Worm (Caenorhabditis elegans): Measurements from ENCODE around the gene arl-1.
A peak's percentile ranks its signal among the peaks of the same experiment; 100 is the strongest.

The arl-1 gene

DNA sequence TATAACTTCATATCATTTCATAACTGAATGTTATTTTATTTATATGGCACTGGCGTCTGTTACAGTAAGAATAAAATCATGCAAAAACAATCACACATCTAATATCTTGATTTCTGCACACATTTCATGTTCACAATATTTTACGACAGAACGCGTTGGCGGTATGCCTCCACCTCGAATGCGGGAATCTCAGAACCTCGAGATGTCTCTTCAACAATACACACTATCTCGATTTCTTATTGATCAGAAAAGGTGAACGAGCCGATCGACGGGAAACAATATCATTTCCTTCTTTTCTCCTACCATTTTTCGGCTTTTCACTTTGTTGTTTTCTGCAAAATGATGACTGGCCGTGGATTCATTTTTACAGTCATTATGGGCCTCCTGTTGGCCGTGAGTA lies 25.9 kb downstream of the arl-1 start, which contains the start of gene F28C6.10:
Gene F28C6.10, plus strand, starts transcription at position 301 of the 400 bp plus-strand sequence.
- TF ChIP-seq him-1 (tag; optimal IDR thresholded peaks at IDR 0.05) = peak; percentile 28
- no peak for TF ChIP-seq K12H6.12 (tag; optimal IDR thresholded peaks at IDR 0.05)
- TF ChIP-seq Y56A3A.18 (GFP tag; IDR thresholded peaks at IDR 0.05) = no peak
- TF ChIP-seq zfh-2 (GFP tag; conservative IDR thresholded peaks at IDR 0.05) = no peak
- no peak for TF ChIP-seq mes-4 (tag; optimal IDR thresholded peaks at IDR 0.05)
- TF ChIP-seq lag-1 (GFP tag; IDR thresholded peaks at IDR 0.05) = no peak
- no peak for TF ChIP-seq nfyb-1 (GFP tag; IDR thresholded peaks at IDR 0.05)

DNA sequence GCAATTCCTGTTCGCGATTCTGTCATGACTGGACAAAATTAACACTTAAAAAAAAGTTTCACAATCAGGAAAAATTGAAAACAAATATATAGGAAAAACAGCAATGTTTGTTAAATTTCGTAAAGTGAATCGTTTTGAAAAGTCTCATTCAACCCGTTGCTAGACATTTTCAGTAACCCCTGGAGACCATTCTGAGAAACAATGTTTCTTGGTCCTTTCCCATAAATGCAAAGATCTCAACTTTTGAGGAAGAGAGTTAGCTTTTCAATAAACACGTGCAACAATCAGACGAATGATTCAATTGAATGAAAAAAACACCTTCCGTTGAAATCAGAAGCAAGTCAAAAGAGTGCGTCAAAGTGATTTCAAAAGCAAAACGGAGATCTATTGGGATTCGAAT lies 28.3 kb downstream of the arl-1 start, which contains the start of gene F28C6.9:
Gene F28C6.9, minus strand, starts transcription at position 101 of the 400 bp plus-strand sequence.
- TF ChIP-seq cebp-1 (GFP tag; IDR thresholded peaks at IDR 0.05) (no peak), cebp-1 (tag; optimal IDR thresholded peaks at IDR 0.05) (no peak), ama-1 (optimal IDR thresholded peaks at IDR 0.05) (no peak), ama-1 (GFP tag; optimal IDR thresholded peaks at IDR 0.05) (no peak), ztf-6 (GFP tag; IDR thresholded peaks at IDR 0.05) (no peak), attf-5 (GFP tag; optimal IDR thresholded peaks at IDR 0.05) (no peak), dpff-1 (tag; optimal IDR thresholded peaks at IDR 0.05) (no peak), nhr-90 (tag; optimal IDR thresholded peaks at IDR 0.05) (no peak), atf-7 (tag; optimal IDR thresholded peaks at IDR 0.05) (no peak), Y67H2A.10 (GFP tag; conservative IDR thresholded peaks at IDR 0.05) (no peak), mes-4 (tag; optimal IDR thresholded peaks at IDR 0.05) (no peak), F39B2.1 (GFP tag; IDR thresholded peaks at IDR 0.05) (no peak), let-526 (GFP tag; IDR thresholded peaks at IDR 0.05) (no peak), ztf-18 (tag; optimal IDR thresholded peaks at IDR 0.05) (no peak), snpc-3.4 (tag; optimal IDR thresholded peaks at IDR 0.05) (no peak), tbx-9 (tag; optimal IDR thresholded peaks at IDR 0.05; ENCODE audit: borderline replicate concordance) (no peak), F33H1.4 (GFP tag; IDR thresholded peaks at IDR 0.05) (no peak), nhr-179 (tag; optimal IDR thresholded peaks at IDR 0.05) (no peak), bed-2 (GFP tag; IDR thresholded peaks at IDR 0.05) (no peak)

DNA sequence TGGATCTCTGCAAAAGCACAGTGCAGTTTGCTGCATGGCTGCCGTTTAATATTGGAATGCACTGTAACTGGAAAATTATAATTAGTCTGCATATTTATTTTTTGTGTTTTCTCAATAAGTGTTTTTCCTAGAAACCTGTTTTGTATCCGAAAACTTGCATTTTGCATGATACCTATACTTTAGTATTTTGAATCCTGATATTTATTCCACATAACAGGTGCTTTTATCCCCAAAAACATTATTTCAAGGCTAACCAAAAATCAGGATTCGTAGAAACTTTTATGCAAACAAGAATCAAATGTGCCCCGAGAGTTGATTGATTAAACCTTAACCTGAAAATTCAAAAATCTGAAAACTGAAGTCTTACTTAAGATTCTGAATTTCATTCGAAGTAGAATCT lies 28.8 kb downstream of the arl-1 start:
- TF ChIP-seq sdz-38 (tag; optimal IDR thresholded peaks at IDR 0.05) (no peak), ZK185.1 (tag; optimal IDR thresholded peaks at IDR 0.05; ENCODE audit: poor library complexity, severe bottlenecking) (no peak), mes-4 (tag; optimal IDR thresholded peaks at IDR 0.05) (no peak), chd-7 (tag; optimal IDR thresholded peaks at IDR 0.05) (no peak)

DNA sequence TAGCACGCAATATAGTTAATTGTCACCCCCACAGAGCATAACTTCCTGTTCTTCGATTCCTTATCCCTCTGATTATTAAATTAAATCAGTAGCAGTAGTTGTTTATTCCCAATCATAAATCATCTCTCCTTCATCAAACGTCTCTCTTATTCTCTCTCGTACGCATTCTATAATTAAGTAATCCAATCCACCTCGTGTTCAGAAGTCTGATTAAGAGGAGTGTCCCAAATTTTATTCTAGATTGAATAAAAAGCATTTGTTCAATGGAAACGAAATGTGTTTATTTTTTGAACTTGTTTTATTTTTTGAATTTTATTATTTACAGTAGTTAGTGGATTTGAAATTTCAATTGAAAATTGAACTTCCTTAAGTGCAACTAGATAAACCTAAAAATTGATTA lies 29.5 kb downstream of the arl-1 start:
- TF ChIP-seq T07F8.4 (tag; optimal IDR thresholded peaks at IDR 0.05) = no peak

DNA sequence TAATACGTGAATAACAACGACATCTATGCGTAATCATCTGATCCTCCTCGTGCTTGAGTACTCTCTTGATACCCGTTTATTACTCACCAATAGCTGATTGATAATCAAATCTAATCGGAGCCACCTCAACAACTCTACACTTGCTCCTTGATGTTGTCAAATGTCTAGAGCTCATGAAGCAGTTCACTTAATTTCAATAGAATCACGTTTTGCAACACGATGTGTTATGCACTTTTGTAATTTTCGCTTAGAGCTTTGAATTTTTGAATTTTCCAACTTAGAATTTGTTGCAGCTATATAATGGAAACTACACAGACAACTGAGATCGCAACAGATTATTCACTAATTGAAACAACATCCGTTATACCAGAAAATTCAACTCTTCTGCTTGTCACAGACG lies 30.7 kb downstream of the arl-1 start, which contains the start of gene T22C8.1:
Gene T22C8.1, plus strand, starts transcription at position 301 of the 400 bp plus-strand sequence.
- TF ChIP-seq attf-5 (GFP tag; optimal IDR thresholded peaks at IDR 0.05) (no peak), K12H6.12 (tag; optimal IDR thresholded peaks at IDR 0.05) (no peak), lir-1 (GFP tag; conservative IDR thresholded peaks at IDR 0.05) (no peak), F39B2.1 (GFP tag; IDR thresholded peaks at IDR 0.05) (no peak), ceh-58 (GFP tag; IDR thresholded peaks at IDR 0.05) (no peak), B0019.2 (GFP tag; conservative IDR thresholded peaks at IDR 0.05) (no peak), somi-1 (GFP tag; optimal IDR thresholded peaks at IDR 0.05) (no peak), ekl-4 (GFP tag; IDR thresholded peaks at IDR 0.05) (no peak), nhr-90 (tag; optimal IDR thresholded peaks at IDR 0.05) (no peak), T26A5.8 (tag; optimal IDR thresholded peaks at IDR 0.05) (no peak), hsf-1 (GFP tag; IDR thresholded peaks at IDR 0.05) (no peak), hrde-1 (tag; optimal IDR thresholded peaks at IDR 0.05; ENCODE audit: borderline replicate concordance) (no peak), F37B4.10 (GFP tag; IDR thresholded peaks at IDR 0.05) (no peak), bed-1 (GFP tag; IDR thresholded peaks at IDR 0.05) (no peak), unc-130 (GFP tag; optimal IDR thresholded peaks at IDR 0.05) (no peak), snpc-3.4 (tag; optimal IDR thresholded peaks at IDR 0.05) (no peak)

All from whole organism, young adult.